Worm (Caenorhabditis elegans) whole organism, young adult: ENCODE data around the gene R02D5.7.
A peak's percentile ranks its signal among the peaks of the same experiment; 100 is the strongest.

ENCODE experiments used
- B0019.2 ChIP-seq: fragments of 200-800 bp; sonication (Bioruptor generic); conservative IDR thresholded peaks from 2 replicates; pipeline ENCODE4 v1.3.6; 2022; ENCODE audit warnings: missing genetic modification reagents, missing genetic modification characterization, missing compliant biosample characterization
- C17E4.6 ChIP-seq: fragments of 200-800 bp; sonication (Bioruptor generic); IDR thresholded peaks from 2 replicates; pipeline ENCODE4 v1.3.6; 2022; ENCODE audit warnings: missing genetic modification reagents, missing genetic modification characterization, missing compliant biosample characterization
- F10E7.11 ChIP-seq: sonication (generic microtip); optimal IDR thresholded peaks from 2 replicates; lab custom pipeline; 2017; ENCODE audit warnings: mild to moderate bottlenecking, missing genetic modification characterization, moderate library complexity, missing compliant biosample characterization
- F33H1.4 ChIP-seq: fragments of 200-800 bp; sonication (Bioruptor generic); IDR thresholded peaks from 2 replicates; pipeline ENCODE4 v1.3.6; 2022; ENCODE audit warnings: missing genetic modification reagents, missing genetic modification characterization, missing compliant biosample characterization
- F37B4.10 ChIP-seq: fragments of 200-800 bp; sonication (Bioruptor generic); IDR thresholded peaks from 2 replicates; pipeline ENCODE4 v1.3.6; 2022; ENCODE audit warnings: missing genetic modification characterization, missing compliant biosample characterization
- F49E8.2 ChIP-seq: sonication (generic microtip); optimal IDR thresholded peaks from 3 replicates; lab custom pipeline; 2017; ENCODE audit warnings: missing genetic modification characterization, mild to moderate bottlenecking, missing compliant biosample characterization, antibody characterized with exemption, moderate library complexity; ENCODE audit not compliant: insufficient read depth
- K11D2.4 ChIP-seq: fragments of 200-800 bp; sonication (Bioruptor generic); IDR thresholded peaks from 2 replicates; pipeline ENCODE4 v1.3.6; 2022; ENCODE audit warnings: missing genetic modification reagents, missing genetic modification characterization, missing compliant biosample characterization
- T26A5.8 ChIP-seq: sonication (generic microtip); optimal IDR thresholded peaks from 2 replicates; lab custom pipeline; 2016; ENCODE audit warnings: missing genetic modification characterization, missing compliant biosample characterization
- Y53G8AR.9 ChIP-seq: fragments of 200-800 bp; sonication (Bioruptor generic); conservative IDR thresholded peaks from 2 replicates; pipeline ENCODE4 v1.3.6; 2022; ENCODE audit warnings: missing genetic modification reagents, missing genetic modification characterization, missing compliant biosample characterization
- ZK185.1 ChIP-seq: sonication (generic microtip); optimal IDR thresholded peaks from 2 replicates; lab custom pipeline; 2016; ENCODE audit warnings: mild to moderate bottlenecking, missing genetic modification characterization, missing compliant biosample characterization; ENCODE audit not compliant: poor library complexity, severe bottlenecking
- akir-1 ChIP-seq: fragments of 200-800 bp; sonication (Bioruptor generic); optimal IDR thresholded peaks from 2 replicates; lab custom pipeline; 2018; ENCODE audit warnings: mild to moderate bottlenecking, missing genetic modification characterization, moderate library complexity, missing compliant biosample characterization
- ama-1 ChIP-seq, 3 experiments: fragments of 150-350 bp in 1 of 3; sonication (generic microtip) in 2 of 3; optimal IDR thresholded peaks; 2 replicates each; lab custom pipeline; 2014 to 2018; ENCODE audit warnings: missing biosample characterization in 2 of 3, missing genetic modification characterization in 2 of 3, missing genetic modification reagents in 2 of 3
- athp-1 ChIP-seq: sonication (generic microtip); optimal IDR thresholded peaks from 2 replicates; lab custom pipeline; 2017; ENCODE audit warnings: mild to moderate bottlenecking, missing genetic modification characterization, missing compliant biosample characterization
- attf-5 ChIP-seq: fragments of 200-800 bp; sonication (Bioruptor generic); optimal IDR thresholded peaks from 2 replicates; lab custom pipeline; 2018; ENCODE audit warnings: mild to moderate bottlenecking, missing genetic modification characterization, missing compliant biosample characterization
- attf-6 ChIP-seq: fragments of 200-800 bp; sonication (Bioruptor generic); IDR thresholded peaks from 2 replicates; pipeline ENCODE4 v1.3.6; 2022; ENCODE audit warnings: missing genetic modification reagents, missing genetic modification characterization, missing compliant biosample characterization
- ccch-3 ChIP-seq: fragments of 200-800 bp; sonication (Bioruptor generic); optimal IDR thresholded peaks from 2 replicates; lab custom pipeline; 2018; ENCODE audit warnings: mild to moderate bottlenecking, missing genetic modification characterization, missing compliant biosample characterization
- cebp-1 ChIP-seq, 2 experiments: fragments of 200-800 bp in 1 of 2; sonication (Bioruptor generic) in 1 of 2; sonication (generic microtip) in 1 of 2; IDR thresholded peaks in 1 of 2; optimal IDR thresholded peaks in 1 of 2; 2 replicates each; pipeline versions ENCODE4 v1.3.6 to Lab custom; 2017 to 2022; ENCODE audit warnings: missing compliant biosample characterization in 2 of 2, missing genetic modification characterization in 2 of 2, mild to moderate bottlenecking in 1 of 2, missing genetic modification reagents in 1 of 2, moderate library complexity in 1 of 2
- cebp-2 ChIP-seq: fragments of 200-800 bp; sonication (Bioruptor generic); IDR thresholded peaks from 2 replicates; pipeline ENCODE4 v1.3.6; 2022; ENCODE audit warnings: missing genetic modification characterization, missing compliant biosample characterization
- ceh-27 ChIP-seq: fragments of 200-800 bp; sonication (Bioruptor generic); optimal IDR thresholded peaks from 2 replicates; lab custom pipeline; 2018; ENCODE audit warnings: mild to moderate bottlenecking, missing genetic modification characterization, moderate library complexity, missing compliant biosample characterization
- chd-7 ChIP-seq: sonication (generic microtip); optimal IDR thresholded peaks from 2 replicates; lab custom pipeline; 2016; ENCODE audit warnings: mild to moderate bottlenecking, missing genetic modification characterization, moderate library complexity, missing compliant biosample characterization
- efl-1 ChIP-seq: fragments of 150-350 bp; optimal IDR thresholded peaks from 2 replicates; lab custom pipeline; 2014; ENCODE audit warnings: missing biosample characterization, missing genetic modification reagents, missing genetic modification characterization
- egrh-3 ChIP-seq: fragments of 200-800 bp; sonication (Bioruptor generic); IDR thresholded peaks from 2 replicates; pipeline ENCODE4 v1.3.6; 2022; ENCODE audit warnings: missing genetic modification reagents, missing genetic modification characterization, missing compliant biosample characterization
- gei-17 ChIP-seq: fragments of 200-800 bp; sonication (Bioruptor generic); optimal IDR thresholded peaks from 2 replicates; lab custom pipeline; 2018; ENCODE audit warnings: mild to moderate bottlenecking, missing genetic modification characterization, missing compliant biosample characterization
- hmg-1.2 ChIP-seq: fragments of 200-800 bp; sonication (Bioruptor generic); IDR thresholded peaks from 2 replicates; pipeline ENCODE4 v1.3.6; 2022; ENCODE audit warnings: missing genetic modification reagents, missing genetic modification characterization, missing compliant biosample characterization
- hrde-1 ChIP-seq: sonication (generic microtip); optimal IDR thresholded peaks from 2 replicates; lab custom pipeline; 2016; ENCODE audit warnings: missing genetic modification characterization, mild to moderate bottlenecking, missing compliant biosample characterization, moderate library complexity, missing genotype, missing genetic modification reagents, borderline replicate concordance
- hsf-1 ChIP-seq: fragments of 200-800 bp; sonication (Bioruptor generic); IDR thresholded peaks from 2 replicates; pipeline ENCODE4 v1.3.6; 2022; ENCODE audit warnings: missing genetic modification reagents, missing genetic modification characterization, missing compliant biosample characterization
- let-607 ChIP-seq, 2 experiments: fragments of 200-800 bp in 1 of 2; sonication (Bioruptor generic) in 1 of 2; sonication (generic microtip) in 1 of 2; optimal IDR thresholded peaks; 2 replicates each; lab custom pipeline; 2016 to 2018; ENCODE audit warnings: mild to moderate bottlenecking in 2 of 2, missing compliant biosample characterization in 2 of 2, missing genetic modification characterization in 2 of 2, moderate library complexity in 2 of 2, missing genotype in 1 of 2
- lin-54 ChIP-seq: fragments of 200-800 bp; sonication (Bioruptor generic); optimal IDR thresholded peaks from 2 replicates; lab custom pipeline; 2018; ENCODE audit warnings: mild to moderate bottlenecking, missing genetic modification characterization, missing compliant biosample characterization
- lir-1 ChIP-seq: fragments of 200-800 bp; sonication (Bioruptor generic); conservative IDR thresholded peaks from 2 replicates; pipeline ENCODE4 v1.3.6; 2022; ENCODE audit warnings: missing genetic modification reagents, missing genetic modification characterization, missing compliant biosample characterization
- lsl-1 ChIP-seq: fragments of 200-800 bp; sonication (Bioruptor generic); optimal IDR thresholded peaks from 2 replicates; lab custom pipeline; 2018; ENCODE audit warnings: mild to moderate bottlenecking, missing genetic modification characterization, moderate library complexity, missing compliant biosample characterization
- madf-3 ChIP-seq: fragments of 200-800 bp; sonication (Bioruptor generic); IDR thresholded peaks from 2 replicates; pipeline ENCODE4 v1.3.6; 2022; ENCODE audit warnings: missing genetic modification reagents, missing genetic modification characterization, missing compliant biosample characterization
- nfya-2 ChIP-seq: fragments of 200-800 bp; sonication (Bioruptor generic); IDR thresholded peaks from 2 replicates; pipeline ENCODE4 v1.3.6; 2022; ENCODE audit warnings: missing genetic modification reagents, missing genetic modification characterization, missing compliant biosample characterization
- nhr-179 ChIP-seq: sonication (generic microtip); optimal IDR thresholded peaks from 2 replicates; lab custom pipeline; 2016; ENCODE audit warnings: mild to moderate bottlenecking, missing genetic modification characterization, missing compliant biosample characterization
- nhr-27 ChIP-seq: fragments of 200-800 bp; sonication (Bioruptor generic); optimal IDR thresholded peaks from 2 replicates; lab custom pipeline; 2018; ENCODE audit warnings: mild to moderate bottlenecking, missing genetic modification characterization, moderate library complexity, missing compliant biosample characterization
- pbrm-1 ChIP-seq: fragments of 200-800 bp; sonication (Bioruptor generic); IDR thresholded peaks from 2 replicates; pipeline ENCODE4 v1.3.6; 2022; ENCODE audit warnings: missing genetic modification reagents, missing genetic modification characterization, missing compliant biosample characterization
- pha-4 ChIP-seq: fragments of 150-350 bp; sonication (generic microtip); optimal IDR thresholded peaks from 2 replicates; lab custom pipeline; 2014; ENCODE audit warnings: missing biosample characterization, missing genetic modification reagents, missing genetic modification characterization
- rcor-1 ChIP-seq: fragments of 200-800 bp; sonication (Bioruptor generic); IDR thresholded peaks from 2 replicates; pipeline ENCODE4 v1.3.6; 2022; ENCODE audit warnings: missing genetic modification reagents, missing genetic modification characterization, missing compliant biosample characterization
- rpc-1 ChIP-seq, 2 experiments: fragments of 150-350 bp in 1 of 2; sonication (generic microtip) in 1 of 2; optimal IDR thresholded peaks; 2 replicates each; lab custom pipeline; 2014 to 2018; ENCODE audit warnings: missing biosample characterization in 1 of 2, missing genetic modification characterization in 1 of 2, missing genetic modification reagents in 1 of 2, missing genotype in 1 of 2
- sdz-38 ChIP-seq: sonication (generic microtip); optimal IDR thresholded peaks from 2 replicates; lab custom pipeline; 2016; ENCODE audit warnings: missing genotype, missing genetic modification characterization, missing compliant biosample characterization
- snpc-1.1 ChIP-seq: sonication (generic microtip); optimal IDR thresholded peaks from 2 replicates; lab custom pipeline; 2017; ENCODE audit warnings: missing genetic modification characterization, mild to moderate bottlenecking, missing compliant biosample characterization, antibody characterized with exemption, moderate library complexity, missing genotype, missing genetic modification reagents; ENCODE audit not compliant: insufficient read depth
- somi-1 ChIP-seq: fragments of 200-800 bp; sonication (Bioruptor generic); optimal IDR thresholded peaks from 2 replicates; lab custom pipeline; 2018; ENCODE audit warnings: mild to moderate bottlenecking, missing genetic modification characterization, missing compliant biosample characterization
- tlf-1 ChIP-seq: fragments of 200-800 bp; sonication (Bioruptor generic); optimal IDR thresholded peaks from 2 replicates; lab custom pipeline; 2018; ENCODE audit warnings: mild to moderate bottlenecking, missing genetic modification characterization, missing compliant biosample characterization
- xnd-1 ChIP-seq: sonication (generic microtip); optimal IDR thresholded peaks from 2 replicates; lab custom pipeline; 2016; ENCODE audit warnings: missing genotype, missing genetic modification reagents, missing genetic modification characterization, missing compliant biosample characterization
- ztf-18 ChIP-seq: sonication (generic microtip); optimal IDR thresholded peaks from 2 replicates; lab custom pipeline; 2016; ENCODE audit warnings: missing genotype, mild to moderate bottlenecking, missing genetic modification characterization, missing compliant biosample characterization
- ztf-26 ChIP-seq: sonication (generic microtip); optimal IDR thresholded peaks from 2 replicates; lab custom pipeline; 2017; ENCODE audit warnings: missing genetic modification characterization, missing compliant biosample characterization
- ztf-3 ChIP-seq: fragments of 200-800 bp; sonication (Bioruptor generic); optimal IDR thresholded peaks from 2 replicates; lab custom pipeline; 2018; ENCODE audit warnings: mild to moderate bottlenecking, missing genetic modification characterization, missing compliant biosample characterization

Gene R02D5.7

DNA sequence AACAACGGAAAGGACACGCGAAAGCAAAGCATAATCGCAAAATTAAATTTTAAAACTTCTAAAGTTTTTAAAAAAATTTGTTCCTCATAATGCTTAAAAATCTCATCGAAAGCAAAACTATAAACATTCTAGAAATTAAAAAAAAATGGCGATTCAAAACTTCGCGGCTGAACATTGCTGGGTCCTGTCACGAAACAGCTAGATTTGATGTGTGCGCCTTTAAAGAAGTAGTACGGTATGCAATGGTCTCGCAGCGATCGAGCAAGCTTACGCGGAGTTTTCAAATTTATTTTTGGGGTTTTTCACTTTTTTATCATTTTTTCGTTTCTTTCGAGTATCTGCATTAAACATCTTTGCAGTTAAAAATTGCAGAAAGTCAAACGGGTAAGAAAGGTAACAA, 24.2 kb downstream of the R02D5.7 start, which contains the start of gene coh-3 (continued):
- TF ChIP-seq C17E4.6 (GFP tag; lab: Robert Waterston, UW) (peak; percentile 78; the same call in 1 of the 2 replicates), hsf-1 (GFP tag; lab: Robert Waterston, UW) (peak; percentile 93), K11D2.4 (GFP tag; lab: Robert Waterston, UW) (no peak), tlf-1 (GFP tag; lab: Kevin White, UChicago) (peak; percentile 88), nhr-179 (tag; lab: Kevin White, UChicago) (no peak), hmg-1.2 (peak; percentile 49; the same call in 1 of the 2 replicates), Y53G8AR.9 (GFP tag; lab: Robert Waterston, UW) (peak; percentile 81), ztf-3 (GFP tag; lab: Kevin White, UChicago) (no peak), sdz-38 (tag; lab: Kevin White, UChicago) (no peak), ztf-26 (tag; lab: Kevin White, UChicago) (no peak), attf-5 (GFP tag; lab: Kevin White, UChicago) (no peak), nhr-27 (tag; lab: Kevin White, UChicago) (no peak), chd-7 (no peak), snpc-1.1 (tag; lab: Kevin White, UChicago) (peak; percentile 87), B0019.2 (GFP tag; lab: Robert Waterston, UW) (peak; percentile 33; the same call in 1 of the 2 replicates), gei-17 (no peak), ztf-18 (tag; lab: Kevin White, UChicago) (no peak), pbrm-1 (GFP tag; lab: Robert Waterston, UW) (peak; percentile 74), efl-1 (GFP tag; lab: Kevin White, UChicago) (peak; percentile 96), attf-6 (peak; percentile 70), T26A5.8 (tag; lab: Kevin White, UChicago) (no peak), ccch-3 (no peak), let-607 (tag; optimal IDR thresholded peaks at IDR 0.05; lab: Kevin White, UChicago) (no peak), lsl-1 (peak; percentile 99), somi-1 (GFP tag; lab: Kevin White, UChicago) (no peak), F10E7.11 (tag; lab: Kevin White, UChicago) (no peak), lin-54 (GFP tag; lab: Kevin White, UChicago) (peak; percentile 90), cebp-1 (GFP tag; IDR thresholded peaks at IDR 0.05; lab: Robert Waterston, UW) (no peak), cebp-1 (tag; optimal IDR thresholded peaks at IDR 0.05; lab: Kevin White, UChicago) (no peak), egrh-3 (no peak), lir-1 (GFP tag; lab: Robert Waterston, UW) (peak; percentile 53; the same call in 1 of the 2 replicates), rpc-1 (optimal IDR thresholded peaks at IDR 0.05; lab: Kevin White, UChicago) (no peak), rpc-1 (tag; optimal IDR thresholded peaks at IDR 0.05; lab: Kevin White, UChicago) (peak; percentile 1), ceh-27 (no peak), madf-3 (GFP tag; lab: Robert Waterston, UW) (peak; percentile 90), akir-1 (no peak), pha-4 (tag; lab: Kevin White, UChicago) (no peak), F33H1.4 (GFP tag; lab: Robert Waterston, UW) (peak; percentile 99), cebp-2 (GFP tag; lab: Robert Waterston, UW) (no peak), ama-1 (optimal IDR thresholded peaks at IDR 0.05; lab: Kevin White, UChicago) (no peak), ama-1 (GFP tag; optimal IDR thresholded peaks at IDR 0.05; lab: Kevin White, UChicago) (no peak), hrde-1 (no peak), rcor-1 (GFP tag; lab: Robert Waterston, UW) (peak; percentile 76), F37B4.10 (GFP tag; lab: Robert Waterston, UW) (no peak), nfya-2 (GFP tag; lab: Robert Waterston, UW) (no peak), ZK185.1 (tag; lab: Kevin White, UChicago) (no peak), xnd-1 (tag; lab: Kevin White, UChicago) (peak; percentile 99), athp-1 (tag; lab: Kevin White, UChicago) (peak; percentile 25), F49E8.2 (tag; lab: Kevin White, UChicago) (peak; percentile 94)
